Worm (Caenorhabditis elegans) whole organism, L4 larva: ENCODE data around the gene K02A6.1.

Experiments used
- F26F4.8 ChIP-seq: fragments of 200-800 bp; sonication (Bioruptor generic); conservative IDR thresholded peaks from 2 replicates; pipeline ENCODE4 v1.3.6; 2022; ENCODE audit warnings: missing genetic modification characterization, missing compliant biosample characterization
- F37D6.2 ChIP-seq: sonication (generic microtip); optimal IDR thresholded peaks from 2 replicates; lab custom pipeline; 2016; ENCODE audit warnings: mild to moderate bottlenecking, missing genetic modification characterization, missing compliant biosample characterization
- F49E8.2 ChIP-seq: sonication (generic microtip); optimal IDR thresholded peaks from 2 replicates; lab custom pipeline; 2016; ENCODE audit warnings: missing compliant biosample characterization, mild to moderate bottlenecking, missing genetic modification characterization, borderline replicate concordance
- R02D3.7 ChIP-seq: fragments of 150-350 bp; sonication (generic microtip); optimal IDR thresholded peaks from 3 replicates; lab custom pipeline; 2014; ENCODE audit warnings: missing biosample characterization, missing genetic modification characterization
- Y105C5A.15 ChIP-seq: fragments of 200-800 bp; sonication (Bioruptor generic); IDR thresholded peaks from 2 replicates; pipeline ENCODE4 v1.3.6; 2022; ENCODE audit warnings: missing genetic modification characterization, missing compliant biosample characterization
- Y5F2A.4 ChIP-seq: fragments of 200-800 bp; sonication (Bioruptor generic); optimal IDR thresholded peaks from 2 replicates; lab custom pipeline; 2018; ENCODE audit warnings: mild to moderate bottlenecking, missing genetic modification characterization, missing compliant biosample characterization
- ZK337.2 ChIP-seq: fragments of 200-800 bp; sonication (Bioruptor generic); IDR thresholded peaks from 2 replicates; pipeline ENCODE4 v1.3.6; 2022; ENCODE audit warnings: missing genetic modification reagents, missing genetic modification characterization, missing compliant biosample characterization
- ZK546.5 ChIP-seq, 2 experiments: sonication (generic microtip); optimal IDR thresholded peaks; 2 replicates each; lab custom pipeline; 2017; ENCODE audit warnings: missing biosample characterization in 2 of 2, missing genetic modification characterization in 2 of 2
- aha-1 ChIP-seq: fragments of 150-350 bp; peaks from one replicate; lab custom pipeline; 2014; ENCODE audit warnings: missing biosample characterization, missing genetic modification characterization
- arid-1 ChIP-seq: fragments of 200-800 bp; sonication (Bioruptor generic); conservative IDR thresholded peaks from 2 replicates; pipeline ENCODE4 v1.3.6; 2022; ENCODE audit warnings: missing genetic modification reagents, missing genetic modification characterization, missing compliant biosample characterization
- ceh-44 ChIP-seq: fragments of 200-800 bp; sonication (Bioruptor generic); IDR thresholded peaks from 2 replicates; pipeline ENCODE4 v1.3.6; 2022; ENCODE audit warnings: missing genetic modification reagents, missing genetic modification characterization, missing compliant biosample characterization
- ceh-62 ChIP-seq: sonication (generic microtip); optimal IDR thresholded peaks from 2 replicates; lab custom pipeline; 2017; ENCODE audit warnings: missing biosample characterization, missing genetic modification characterization
- daf-12 ChIP-seq: fragments of 150-350 bp; optimal IDR thresholded peaks from 2 replicates; lab custom pipeline; 2014; ENCODE audit warnings: missing biosample characterization, missing genetic modification reagents, missing genetic modification characterization
- daf-19 ChIP-seq: fragments of 200-800 bp; sonication (Bioruptor generic); conservative IDR thresholded peaks from 2 replicates; pipeline ENCODE4 v1.3.6; 2022; ENCODE audit warnings: missing genetic modification characterization, missing compliant biosample characterization
- dmd-6 ChIP-seq: fragments of 200-800 bp; sonication (Bioruptor generic); IDR thresholded peaks from 2 replicates; pipeline ENCODE4 v1.3.6; 2022; ENCODE audit warnings: missing genetic modification reagents, missing genetic modification characterization, missing compliant biosample characterization
- dmd-9 ChIP-seq: fragments of 200-800 bp; sonication (Bioruptor generic); IDR thresholded peaks from 2 replicates; pipeline ENCODE4 v1.3.6; 2022; ENCODE audit warnings: missing genetic modification reagents, missing genetic modification characterization, missing compliant biosample characterization
- dpl-1 ChIP-seq: fragments of 150-350 bp; optimal IDR thresholded peaks from 2 replicates; lab custom pipeline; 2014; ENCODE audit warnings: missing biosample characterization, missing genetic modification reagents, missing genetic modification characterization
- egl-43 ChIP-seq: fragments of 200-800 bp; sonication (Bioruptor generic); IDR thresholded peaks from 2 replicates; pipeline ENCODE4 v1.3.6; 2022; ENCODE audit warnings: missing genetic modification reagents, missing genetic modification characterization, missing compliant biosample characterization
- fkh-10 ChIP-seq: fragments of 150-350 bp; optimal IDR thresholded peaks from 2 replicates; lab custom pipeline; 2014; ENCODE audit warnings: missing biosample characterization, missing genetic modification reagents, missing genetic modification characterization
- gei-8 ChIP-seq: fragments of 200-800 bp; sonication (Bioruptor generic); optimal IDR thresholded peaks from 2 replicates; lab custom pipeline; 2018; ENCODE audit warnings: mild to moderate bottlenecking, missing genetic modification characterization, missing compliant biosample characterization
- hif-1 ChIP-seq, 2 experiments: sonication (generic microtip); optimal IDR thresholded peaks; 2 replicates each; lab custom pipeline; 2016 to 2017; ENCODE audit warnings: missing compliant biosample characterization in 2 of 2, missing genetic modification characterization in 2 of 2, missing genetic modification reagents in 2 of 2, missing genotype in 2 of 2, mild to moderate bottlenecking in 1 of 2
- hlh-11 ChIP-seq: fragments of 200-800 bp; sonication (Bioruptor generic); optimal IDR thresholded peaks from 2 replicates; lab custom pipeline; 2018; ENCODE audit warnings: mild to moderate bottlenecking, missing genetic modification characterization, missing compliant biosample characterization
- hlh-30 ChIP-seq: sonication (generic microtip); optimal IDR thresholded peaks from 2 replicates; lab custom pipeline; 2017; ENCODE audit warnings: antibody characterized with exemption, mild to moderate bottlenecking, missing genetic modification characterization, missing compliant biosample characterization; ENCODE audit not compliant: insufficient read depth
- hmg-1.1 ChIP-seq: fragments of 200-800 bp; sonication (Bioruptor generic); IDR thresholded peaks from 2 replicates; pipeline ENCODE4 v1.3.6; 2022; ENCODE audit warnings: missing genetic modification reagents, missing genetic modification characterization, missing compliant biosample characterization
- jun-1 ChIP-seq: fragments of 150-350 bp; optimal IDR thresholded peaks from 2 replicates; lab custom pipeline; 2014; ENCODE audit warnings: missing biosample characterization, missing genetic modification reagents, missing genetic modification characterization
- lin-1 ChIP-seq: fragments of 200-800 bp; sonication (Bioruptor generic); IDR thresholded peaks from 2 replicates; pipeline ENCODE4 v1.3.6; 2022; ENCODE audit warnings: missing genetic modification reagents, missing genetic modification characterization, missing compliant biosample characterization
- lin-15B ChIP-seq: fragments of 150-350 bp; sonication (generic microtip); optimal IDR thresholded peaks from 3 replicates; lab custom pipeline; 2014; ENCODE audit warnings: missing biosample characterization, missing genetic modification characterization
- lsy-2 ChIP-seq, 2 experiments: fragments of 150-350 bp in 1 of 2; sonication (generic microtip) in 1 of 2; optimal IDR thresholded peaks; 2 replicates each; lab custom pipeline; 2014 to 2017; ENCODE audit warnings: missing biosample characterization in 2 of 2, missing genetic modification characterization in 2 of 2
- madf-9 ChIP-seq: fragments of 200-800 bp; sonication (Bioruptor generic); conservative IDR thresholded peaks from 2 replicates; pipeline ENCODE4 v1.3.6; 2022; ENCODE audit warnings: missing genetic modification reagents, missing genetic modification characterization, missing compliant biosample characterization
- mdl-1 ChIP-seq, 2 experiments: fragments of 150-350 bp in 1 of 2; sonication (generic microtip) in 1 of 2; optimal IDR thresholded peaks; 2 replicates each; lab custom pipeline; 2014 to 2017; ENCODE audit warnings: missing biosample characterization in 2 of 2, missing genetic modification characterization in 2 of 2
- mep-1 ChIP-seq: fragments of 150-350 bp; sonication (generic microtip); optimal IDR thresholded peaks from 3 replicates; lab custom pipeline; 2014; ENCODE audit warnings: missing biosample characterization, missing genetic modification characterization
- mxl-2 ChIP-seq: fragments of 200-800 bp; sonication (Bioruptor generic); conservative IDR thresholded peaks from 2 replicates; pipeline ENCODE4 v1.3.6; 2022; ENCODE audit warnings: missing genetic modification reagents, missing genetic modification characterization, missing compliant biosample characterization
- mxl-3 ChIP-seq: fragments of 200-800 bp; sonication (Bioruptor generic); optimal IDR thresholded peaks from 2 replicates; lab custom pipeline; 2018; ENCODE audit warnings: mild to moderate bottlenecking, missing genetic modification characterization, missing compliant biosample characterization
- nhr-11 ChIP-seq: fragments of 150-350 bp; optimal IDR thresholded peaks from 2 replicates; lab custom pipeline; 2014; ENCODE audit warnings: missing biosample characterization, missing genetic modification characterization
- nhr-237 ChIP-seq: sonication (generic microtip); optimal IDR thresholded peaks from 2 replicates; lab custom pipeline; 2017; ENCODE audit warnings: missing biosample characterization, missing genetic modification characterization
- nhr-48 ChIP-seq: sonication (generic microtip); optimal IDR thresholded peaks from 2 replicates; lab custom pipeline; 2016; ENCODE audit warnings: mild to moderate bottlenecking, missing genetic modification characterization, missing compliant biosample characterization
- nhr-76 ChIP-seq: fragments of 150-350 bp; optimal IDR thresholded peaks from 2 replicates; lab custom pipeline; 2014; ENCODE audit warnings: missing biosample characterization, missing genetic modification characterization
- nhr-77 ChIP-seq: fragments of 150-350 bp; optimal IDR thresholded peaks from 2 replicates; lab custom pipeline; 2014; ENCODE audit warnings: missing biosample characterization, missing genetic modification characterization
- php-3 ChIP-seq: fragments of 200-800 bp; sonication (Bioruptor generic); IDR thresholded peaks from 2 replicates; pipeline ENCODE4 v1.3.6; 2022; ENCODE audit warnings: missing genetic modification reagents, missing genetic modification characterization, missing compliant biosample characterization
- rbr-2 ChIP-seq: sonication (generic microtip); optimal IDR thresholded peaks from 2 replicates; lab custom pipeline; 2016; ENCODE audit warnings: missing genotype, missing genetic modification characterization, missing compliant biosample characterization
- saeg-2 ChIP-seq: fragments of 200-800 bp; sonication (Bioruptor generic); IDR thresholded peaks from 2 replicates; pipeline ENCODE4 v1.3.6; 2022; ENCODE audit warnings: missing genetic modification reagents, missing genetic modification characterization, missing compliant biosample characterization
- sdz-12 ChIP-seq: fragments of 200-800 bp; sonication (Bioruptor generic); optimal IDR thresholded peaks from 2 replicates; lab custom pipeline; 2018; ENCODE audit warnings: mild to moderate bottlenecking, missing genetic modification characterization, missing compliant biosample characterization
- skn-1 ChIP-seq: fragments of 150-350 bp; optimal IDR thresholded peaks from 2 replicates; lab custom pipeline; 2014; ENCODE audit warnings: missing biosample characterization, missing genetic modification characterization
- snpc-4 ChIP-seq: fragments of 150-350 bp; optimal IDR thresholded peaks from 2 replicates; lab custom pipeline; 2014; ENCODE audit warnings: missing biosample characterization, missing genetic modification characterization
- spr-1 ChIP-seq: sonication (generic microtip); optimal IDR thresholded peaks from 2 replicates; lab custom pipeline; 2016; ENCODE audit warnings: mild to moderate bottlenecking, missing genetic modification characterization, missing compliant biosample characterization
- spr-3 ChIP-seq: fragments of 200-800 bp; sonication (Bioruptor generic); optimal IDR thresholded peaks from 2 replicates; lab custom pipeline; 2018; ENCODE audit warnings: mild to moderate bottlenecking, missing genetic modification characterization, missing compliant biosample characterization
- unc-130 ChIP-seq: sonication (generic microtip); optimal IDR thresholded peaks from 2 replicates; lab custom pipeline; 2016; ENCODE audit warnings: missing genetic modification reagents, missing genetic modification characterization, missing compliant biosample characterization
- unc-39 ChIP-seq: sonication (generic microtip); optimal IDR thresholded peaks from 2 replicates; lab custom pipeline; 2017; ENCODE audit warnings: missing biosample characterization, missing genetic modification characterization
- ztf-7 ChIP-seq: fragments of 150-350 bp; optimal IDR thresholded peaks from 2 replicates; lab custom pipeline; 2014; ENCODE audit warnings: missing biosample characterization, missing genetic modification characterization

K02A6.1 gene

DNA sequence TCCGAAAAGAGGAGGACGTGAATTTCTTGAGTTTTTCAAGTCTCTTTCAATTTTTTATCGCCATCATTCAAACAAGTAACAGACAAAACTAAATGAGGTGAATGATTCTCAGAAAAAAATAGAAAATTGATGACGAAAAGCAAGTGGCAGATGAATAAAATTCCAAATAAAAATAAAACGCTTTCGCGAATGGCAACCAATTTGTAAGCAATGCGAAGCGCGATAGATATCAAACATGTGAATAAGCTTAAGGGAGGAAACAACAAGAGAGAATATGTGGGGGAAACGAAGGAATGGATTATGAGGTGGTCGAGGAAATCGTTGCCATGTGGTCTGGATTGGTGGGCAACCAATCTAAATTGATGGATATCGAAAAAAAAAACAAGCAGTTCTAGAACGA lies 15.1 kb upstream of the K02A6.1 start:
- TF ChIP-seq ztf-7, result no peak
- no peak for TF ChIP-seq nhr-48 (tag; lab: Kevin White, UChicago)
- TF ChIP-seq skn-1 (tag; lab: Kevin White, UChicago), result no peak
- no peak for TF ChIP-seq hif-1 (tag; optimal IDR thresholded peaks at IDR 0.05; lab: Kevin White, UChicago)
- no peak for TF ChIP-seq ZK337.2 (GFP tag; lab: Robert Waterston, UW)
- TF ChIP-seq ceh-44, result no peak
- no peak for TF ChIP-seq nhr-11
- TF ChIP-seq dpl-1 (GFP tag; lab: Kevin White, UChicago), result no peak
- no peak for TF ChIP-seq spr-1 (tag; lab: Kevin White, UChicago)
- no peak for TF ChIP-seq Y5F2A.4 (GFP tag; lab: Kevin White, UChicago)
- TF ChIP-seq mxl-2 (GFP tag; lab: Robert Waterston, UW), result no peak
- no peak for TF ChIP-seq gei-8 (GFP tag; lab: Kevin White, UChicago)
- TF ChIP-seq, all 104 proteins: peak for 0

DNA sequence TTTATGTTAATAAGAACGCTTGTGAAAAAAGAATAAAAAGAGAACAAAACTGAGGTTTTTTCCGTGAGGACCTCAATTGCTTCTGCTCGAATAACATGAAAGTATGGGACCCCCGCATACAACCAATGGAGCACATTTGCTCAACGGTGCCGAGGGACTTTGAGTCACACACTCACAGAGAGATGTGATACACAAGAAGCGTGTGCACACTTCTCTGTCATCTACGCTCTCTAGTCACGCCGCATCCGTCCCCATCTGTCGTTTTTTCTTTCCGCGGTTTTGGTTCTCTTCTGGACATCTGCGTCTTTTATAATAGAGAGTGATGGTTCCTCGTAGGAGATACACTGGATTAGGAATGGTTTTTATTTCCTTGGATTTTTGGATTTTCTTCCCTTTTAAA lies 13.6 kb upstream of the K02A6.1 start:
- TF ChIP-seq ZK546.5 (tag; optimal IDR thresholded peaks at IDR 0.05; lab: Kevin White, UChicago) (no peak), Y105C5A.15 (GFP tag; lab: Robert Waterston, UW) (no peak), daf-12 (no peak), sdz-12 (GFP tag; lab: Kevin White, UChicago) (no peak), nhr-77 (tag; lab: Kevin White, UChicago) (no peak), lin-1 (GFP tag; lab: Robert Waterston, UW) (no peak), dpl-1 (GFP tag; lab: Kevin White, UChicago) (no peak), nhr-48 (tag; lab: Kevin White, UChicago) (no peak), lsy-2 (tag; optimal IDR thresholded peaks at IDR 0.05; lab: Kevin White, UChicago) (peak in 1 of 2 experiments; percentile 70), jun-1 (tag; lab: Kevin White, UChicago) (no peak), php-3 (GFP tag; lab: Robert Waterston, UW) (no peak), dmd-9 (GFP tag; lab: Robert Waterston, UW) (no peak), arid-1 (GFP tag; lab: Robert Waterston, UW) (no peak), F37D6.2 (tag; lab: Kevin White, UChicago) (peak; percentile 24), hlh-11 (peak; percentile 30), egl-43 (GFP tag; lab: Robert Waterston, UW) (no peak), aha-1 (peak; percentile 12), madf-9 (GFP tag; lab: Robert Waterston, UW) (no peak), nhr-11 (peak; percentile 39), hlh-30 (peak; percentile 85), dmd-6 (GFP tag; lab: Robert Waterston, UW) (no peak), F26F4.8 (no peak), hmg-1.1 (GFP tag; lab: Robert Waterston, UW) (peak; percentile 74), ztf-7 (no peak), mdl-1 (tag; optimal IDR thresholded peaks at IDR 0.05; lab: Kevin White, UChicago) (peak in 1 of 2 experiments; percentile 74), ceh-44 (no peak), daf-19 (GFP tag; lab: Robert Waterston, UW) (no peak), spr-1 (tag; lab: Kevin White, UChicago) (no peak), nhr-237 (no peak), hif-1 (tag; optimal IDR thresholded peaks at IDR 0.05; lab: Kevin White, UChicago) (peak in 1 of 2 experiments; percentile 31), mxl-3 (GFP tag; lab: Kevin White, UChicago) (no peak), unc-39 (tag; lab: Kevin White, UChicago) (no peak), saeg-2 (no peak), snpc-4 (tag; lab: Kevin White, UChicago) (no peak), F49E8.2 (tag; lab: Kevin White, UChicago) (no peak), rbr-2 (tag; lab: Kevin White, UChicago) (peak; percentile 55), nhr-76 (tag; lab: Kevin White, UChicago) (no peak), mep-1 (tag; lab: Kevin White, UChicago) (peak; percentile 60), R02D3.7 (tag; lab: Kevin White, UChicago) (no peak), fkh-10 (GFP tag; lab: Kevin White, UChicago) (peak; percentile 60), lin-15B (tag; lab: Kevin White, UChicago) (no peak), spr-3 (no peak), ceh-62 (no peak), unc-130 (GFP tag; lab: Kevin White, UChicago) (no peak)
